Worm (Caenorhabditis elegans): ENCODE data around the gene H35N09.1.

ce11 chrX:8608756-8609155 lies 3.6 kb downstream of the H35N09.1 start:
- TF ChIP-seq lin-11 (tag; optimal IDR thresholded peaks at IDR 0.05) (no peak), lin-39 (tag; optimal IDR thresholded peaks at IDR 0.05) (no peak), ztf-4 (tag; optimal IDR thresholded peaks at IDR 0.05) (no peak), zag-1 (tag; optimal IDR thresholded peaks at IDR 0.05) (no peak), ama-1 (optimal IDR thresholded peaks at IDR 0.05) (no peak), mdl-1 (tag; optimal IDR thresholded peaks at IDR 0.05) (no peak), lin-13 (GFP tag; optimal IDR thresholded peaks at IDR 0.05) (no peak), dmd-4 (tag; optimal IDR thresholded peaks at IDR 0.05) (no peak), ceh-16 (tag; optimal IDR thresholded peaks at IDR 0.05) (no peak), elt-1 (tag; optimal IDR thresholded peaks at IDR 0.05) (no peak), crh-2 (tag; optimal IDR thresholded peaks at IDR 0.05) (peak; percentile 4), sem-4 (tag; optimal IDR thresholded peaks at IDR 0.05) (no peak), F13H6.1 (tag; optimal IDR thresholded peaks at IDR 0.05) (peak; percentile 27), nhr-11 (tag; optimal IDR thresholded peaks at IDR 0.05) (no peak)
